Fruit fly (Drosophila melanogaster) whole organism, embryonic: ENCODE measurements around the gene Irk1.

Source experiments
- Adf1 ChIP-seq: fragments of 200-800 bp; sonication (Bioruptor generic); IDR thresholded peaks from 2 replicates; pipeline ENCODE4 v1.3.6; 2022; ENCODE audit warnings: missing biosample characterization, missing genetic modification characterization
- Blimp-1 ChIP-seq: fragments of 200-800 bp; sonication (Bioruptor generic); optimal IDR thresholded peaks from 3 replicates; lab custom pipeline; 2018; ENCODE audit warnings: missing biosample characterization, missing genetic modification characterization, mild to moderate bottlenecking, moderate library complexity, missing genetic modification reagents
- BtbVII ChIP-seq: fragments of 200-800 bp; sonication (Bioruptor generic); optimal IDR thresholded peaks from 3 replicates; lab custom pipeline; 2017; ENCODE audit warnings: missing biosample characterization, mild to moderate bottlenecking, missing genetic modification characterization
- Bteb2 ChIP-seq: fragments of 200-800 bp; sonication (Bioruptor generic); optimal IDR thresholded peaks from 2 replicates; lab custom pipeline; 2016; ENCODE audit warnings: missing biosample characterization, missing genetic modification characterization
- CG10147 ChIP-seq: fragments of 200-800 bp; sonication (Bioruptor generic); optimal IDR thresholded peaks from 2 replicates; lab custom pipeline; 2019; ENCODE audit warnings: missing biosample characterization, mild to moderate bottlenecking, missing genetic modification characterization, moderate library complexity
- CG10267 ChIP-seq: fragments of 200-800 bp; sonication (Bioruptor generic); optimal IDR thresholded peaks from 2 replicates; lab custom pipeline; 2018; ENCODE audit warnings: missing biosample characterization, mild to moderate bottlenecking, missing genetic modification characterization, moderate library complexity
- CG10543 ChIP-seq: fragments of 200-800 bp; sonication (Bioruptor generic); optimal IDR thresholded peaks from 3 replicates; lab custom pipeline; 2017; ENCODE audit warnings: missing biosample characterization, mild to moderate bottlenecking, missing genetic modification characterization, moderate library complexity
- CG11504 ChIP-seq: fragments of 200-800 bp; sonication (Bioruptor generic); optimal IDR thresholded peaks from 3 replicates; lab custom pipeline; 2019; ENCODE audit warnings: missing biosample characterization, mild to moderate bottlenecking, missing genetic modification characterization, moderate library complexity
- CG12744 ChIP-seq: fragments of 200-800 bp; sonication (Bioruptor generic); optimal IDR thresholded peaks from 2 replicates; lab custom pipeline; 2016; ENCODE audit warnings: missing biosample characterization, missing genetic modification characterization
- CG15269 ChIP-seq: fragments of 200-800 bp; sonication (Bioruptor generic); optimal IDR thresholded peaks from 2 replicates; lab custom pipeline; 2018; ENCODE audit warnings: missing biosample characterization, mild to moderate bottlenecking, missing genetic modification characterization, moderate library complexity
- CG18011 ChIP-seq: fragments of 200-800 bp; sonication (Bioruptor generic); optimal IDR thresholded peaks from 2 replicates; lab custom pipeline; 2017; ENCODE audit warnings: missing biosample characterization, missing genetic modification characterization, mild to moderate bottlenecking, moderate library complexity, missing genotype
- CG2199 ChIP-seq: fragments of 200-800 bp; sonication (Bioruptor generic); IDR thresholded peaks from 3 replicates; pipeline ENCODE4 v1.3.6; 2022; ENCODE audit warnings: missing biosample characterization, missing genetic modification characterization
- CG31388 ChIP-seq: fragments of 200-800 bp; sonication (Bioruptor generic); optimal IDR thresholded peaks from 2 replicates; lab custom pipeline; 2016; ENCODE audit warnings: missing biosample characterization, missing genetic modification characterization
- CG32772 ChIP-seq: fragments of 200-800 bp; sonication (Bioruptor generic); IDR thresholded peaks from 2 replicates; pipeline ENCODE4 v1.3.6; 2022; ENCODE audit warnings: missing biosample characterization, missing genetic modification characterization
- CG3281 ChIP-seq: fragments of 200-800 bp; sonication (Bioruptor generic); optimal IDR thresholded peaks from 3 replicates; lab custom pipeline; 2017; ENCODE audit warnings: missing biosample characterization, mild to moderate bottlenecking, missing genetic modification characterization
- CG33557 ChIP-seq: fragments of 200-800 bp; sonication (Bioruptor generic); optimal IDR thresholded peaks from 2 replicates; lab custom pipeline; 2019; ENCODE audit warnings: missing biosample characterization, mild to moderate bottlenecking, missing genetic modification characterization, moderate library complexity
- CG42726 ChIP-seq: fragments of 200-800 bp; sonication (Bioruptor generic); IDR thresholded peaks from 2 replicates; pipeline ENCODE4 v1.3.6; 2022; ENCODE audit warnings: missing biosample characterization, missing genetic modification characterization; ENCODE audit not compliant: partially characterized antibody
- CG4707 ChIP-seq: fragments of 200-800 bp; sonication (Bioruptor generic); optimal IDR thresholded peaks from 2 replicates; lab custom pipeline; 2018; ENCODE audit warnings: missing biosample characterization, mild to moderate bottlenecking, missing genetic modification characterization, moderate library complexity
- CG6272 ChIP-seq: fragments of 200-800 bp; sonication (Bioruptor generic); IDR thresholded peaks from 2 replicates; pipeline ENCODE4 v1.3.6; 2022; ENCODE audit warnings: missing biosample characterization, missing genetic modification characterization
- CG6791 ChIP-seq: fragments of 200-800 bp; sonication (Bioruptor generic); IDR thresholded peaks from 3 replicates; pipeline ENCODE4 v1.3.6; 2022; ENCODE audit warnings: missing biosample characterization, missing genetic modification characterization; ENCODE audit not compliant: partially characterized antibody
- CG8359 ChIP-seq: fragments of 200-800 bp; sonication (Bioruptor generic); optimal IDR thresholded peaks from 2 replicates; lab custom pipeline; 2017; ENCODE audit warnings: missing biosample characterization, mild to moderate bottlenecking, missing genetic modification characterization, borderline replicate concordance
- CG9932 ChIP-seq: fragments of 200-800 bp; sonication (Bioruptor generic); IDR thresholded peaks from 2 replicates; pipeline ENCODE4 v1.3.6; 2022; ENCODE audit warnings: missing biosample characterization, missing genetic modification characterization
- Chrac-16 ChIP-seq: fragments of 200-800 bp; sonication (Bioruptor generic); optimal IDR thresholded peaks from 3 replicates; lab custom pipeline; 2016; ENCODE audit warnings: missing biosample characterization, missing genetic modification characterization
- Deaf1 ChIP-seq: fragments of 200-800 bp; optimal IDR thresholded peaks from 3 replicates; lab custom pipeline; 2019; ENCODE audit warnings: missing biosample characterization, mild to moderate bottlenecking, missing genetic modification characterization, moderate library complexity
- Dp ChIP-seq: fragments of 200-800 bp; sonication (Bioruptor generic); optimal IDR thresholded peaks from 2 replicates; lab custom pipeline; 2018; ENCODE audit warnings: missing biosample characterization, mild to moderate bottlenecking, missing genetic modification characterization, moderate library complexity
- Fer1 ChIP-seq: fragments of 200-800 bp; sonication (Bioruptor generic); optimal IDR thresholded peaks from 2 replicates; lab custom pipeline; 2017; ENCODE audit warnings: missing biosample characterization, mild to moderate bottlenecking, missing genetic modification characterization
- HLH54F ChIP-seq: fragments of 200-800 bp; sonication (Bioruptor generic); optimal IDR thresholded peaks from 3 replicates; lab custom pipeline; 2016; ENCODE audit warnings: missing biosample characterization, missing genetic modification characterization
- Hmr ChIP-seq: fragments of 200-800 bp; sonication (Bioruptor generic); optimal IDR thresholded peaks from 3 replicates; lab custom pipeline; 2017; ENCODE audit warnings: mild to moderate bottlenecking, missing biosample characterization, missing genetic modification reagents, missing genetic modification characterization
- Hmx ChIP-seq: fragments of 200-800 bp; sonication (Bioruptor generic); optimal IDR thresholded peaks from 2 replicates; lab custom pipeline; 2016; ENCODE audit warnings: missing biosample characterization, missing genetic modification characterization
- NC2α ChIP-seq: fragments of 200-800 bp; sonication (Bioruptor generic); optimal IDR thresholded peaks from 2 replicates; lab custom pipeline; 2016; ENCODE audit warnings: missing biosample characterization, missing genetic modification characterization
- NK7.1 ChIP-seq: fragments of 200-800 bp; sonication (Bioruptor generic); optimal IDR thresholded peaks from 3 replicates; lab custom pipeline; 2016; ENCODE audit warnings: missing biosample characterization, missing genetic modification characterization
- Neu2 ChIP-seq: fragments of 200-800 bp; sonication (Bioruptor generic); optimal IDR thresholded peaks from 3 replicates; lab custom pipeline; 2016; ENCODE audit warnings: missing biosample characterization, missing genetic modification characterization, borderline replicate concordance
- ab ChIP-seq: fragments of 200-800 bp; sonication (Bioruptor generic); optimal IDR thresholded peaks from 2 replicates; lab custom pipeline; 2016; ENCODE audit warnings: missing biosample characterization, missing genetic modification characterization
- aop ChIP-seq: fragments of 200-800 bp; sonication (Bioruptor generic); IDR thresholded peaks from 2 replicates; pipeline ENCODE4 v1.3.6; 2022; ENCODE audit warnings: missing biosample characterization, missing genetic modification characterization
- croc ChIP-seq: fragments of 200-800 bp; sonication (Bioruptor generic); conservative IDR thresholded peaks from 3 replicates; pipeline ENCODE4 v1.3.6; 2022; ENCODE audit warnings: missing biosample characterization, missing genetic modification characterization
- dan ChIP-seq: fragments of 200-800 bp; sonication (Bioruptor generic); IDR thresholded peaks from 2 replicates; pipeline ENCODE4 v1.3.6; 2022; ENCODE audit warnings: missing biosample characterization, missing genetic modification characterization
- gcm ChIP-seq: fragments of 200-800 bp; sonication (Bioruptor generic); optimal IDR thresholded peaks from 2 replicates; lab custom pipeline; 2019; ENCODE audit warnings: missing biosample characterization, mild to moderate bottlenecking, missing genetic modification characterization, moderate library complexity
- hth ChIP-seq: fragments of >200 bp; optimal IDR thresholded peaks from 2 replicates; lab custom pipeline; 2017; ENCODE audit warnings: inconsistent platforms
- jing ChIP-seq: fragments of 200-800 bp; sonication (Bioruptor generic); optimal IDR thresholded peaks from 2 replicates; lab custom pipeline; 2018; ENCODE audit warnings: missing biosample characterization, mild to moderate bottlenecking, missing genetic modification characterization
- lilli ChIP-seq: fragments of 200-800 bp; sonication (Bioruptor generic); optimal IDR thresholded peaks from 3 replicates; lab custom pipeline; 2016; ENCODE audit warnings: missing biosample characterization, missing genetic modification characterization
- lov ChIP-seq, 2 experiments: fragments of 200-800 bp in 1 of 2; fragments of >200 bp in 1 of 2; sonication (Bioruptor generic) in 1 of 2; IDR thresholded peaks in 1 of 2; optimal IDR thresholded peaks in 1 of 2; 2 replicates in 1 of 2; 3 replicates in 1 of 2; pipeline versions ENCODE4 v1.3.6 to Lab custom; 2017 to 2022; ENCODE audit warnings: missing biosample characterization in 1 of 2, missing genetic modification characterization in 1 of 2
- mld ChIP-seq: fragments of 200-800 bp; sonication (Bioruptor generic); IDR thresholded peaks from 3 replicates; pipeline ENCODE4 v1.3.6; 2022; ENCODE audit warnings: missing biosample characterization, missing genetic modification characterization; ENCODE audit not compliant: partially characterized antibody
- nerfin-2 ChIP-seq: fragments of 200-800 bp; sonication (Bioruptor generic); IDR thresholded peaks from 2 replicates; pipeline ENCODE4 v1.3.6; 2022; ENCODE audit warnings: missing biosample characterization, missing genetic modification characterization; ENCODE audit not compliant: partially characterized antibody
- otp ChIP-seq: fragments of 200-800 bp; sonication (Bioruptor generic); IDR thresholded peaks from 3 replicates; pipeline ENCODE4, ENCODE4 v1.3.6; 2022; ENCODE audit warnings: missing biosample characterization, missing genetic modification characterization
- peb ChIP-seq: fragments of 200-800 bp; sonication (Bioruptor generic); IDR thresholded peaks from 2 replicates; pipeline ENCODE4 v1.3.6; 2022; ENCODE audit warnings: missing biosample characterization, missing genetic modification characterization
- row ChIP-seq: fragments of 200-800 bp; sonication (Bioruptor generic); IDR thresholded peaks from 3 replicates; pipeline ENCODE4 v1.3.6; 2022; ENCODE audit warnings: missing biosample characterization, missing genetic modification characterization
- sc ChIP-seq, 3 experiments: fragments of >200 bp in 2 of 3; fragments of 200-800 bp in 1 of 3; sonication (Bioruptor generic) in 1 of 3; optimal IDR thresholded peaks; 2 replicates in 2 of 3; 3 replicates in 1 of 3; lab custom pipeline; 2017; ENCODE audit warnings: mild to moderate bottlenecking in 1 of 3, missing biosample characterization in 1 of 3, missing genetic modification characterization in 1 of 3, missing genetic modification reagents in 1 of 3
- scrt ChIP-seq: fragments of 200-800 bp; sonication (Bioruptor generic); optimal IDR thresholded peaks from 2 replicates; lab custom pipeline; 2018; ENCODE audit warnings: missing biosample characterization, mild to moderate bottlenecking, missing genetic modification characterization, moderate library complexity
- slp2 ChIP-seq: fragments of 200-800 bp; sonication (Bioruptor generic); optimal IDR thresholded peaks from 2 replicates; lab custom pipeline; 2016; ENCODE audit warnings: missing biosample characterization, missing genetic modification characterization
- z ChIP-seq: fragments of 200-800 bp; sonication (Bioruptor generic); IDR thresholded peaks from 3 replicates; pipeline ENCODE4 v1.3.6; 2022; ENCODE audit warnings: missing biosample characterization, missing genetic modification characterization

Gene Irk1

dm6 chr3R:23225266-23225665, 57.1 kb downstream of the Irk1 start (continued):
- TF ChIP-seq Blimp-1 (GFP tag; lab: Kevin White, UChicago) (no peak), CG6791 (GFP tag; lab: Robert Waterston, UW) (no peak), CG12744 (GFP tag; lab: Kevin White, UChicago) (peak; percentile 9), Bteb2 (peak; percentile 33), Chrac-16 (no peak), CG2199 (GFP tag; lab: Robert Waterston, UW) (no peak), CG31388 (GFP tag; lab: Kevin White, UChicago) (no peak), CG18011 (GFP tag; lab: Kevin White, UChicago) (no peak), jing (no peak), ab (GFP tag; lab: Kevin White, UChicago) (no peak), gcm (no peak), row (GFP tag; lab: Robert Waterston, UW) (peak; percentile 38; the same call in 1 of the 3 replicates), Fer1 (peak; percentile 66), dan (no peak), Dp (no peak), CG15269 (tag; lab: Kevin White, UChicago) (peak; percentile 32), CG11504 (tag; lab: Kevin White, UChicago) (no peak), lilli (GFP tag; lab: Kevin White, UChicago) (peak; percentile 40), NK7.1 (GFP tag; lab: Kevin White, UChicago) (peak; percentile 2), otp (GFP tag; lab: Robert Waterston, UW) (peak; percentile 63; the same call in 1 of the 3 replicates), scrt (GFP tag; lab: Kevin White, UChicago) (peak; percentile 34), lov (optimal IDR thresholded peaks at IDR 0.05; lab: Kevin White, UChicago) (no peak), lov (GFP tag; IDR thresholded peaks at IDR 0.05; lab: Robert Waterston, UW) (no peak), NC2α (GFP tag; lab: Kevin White, UChicago) (no peak), Deaf1 (tag; lab: Kevin White, UChicago) (no peak), CG32772 (GFP tag; lab: Robert Waterston, UW) (no peak), CG4707 (GFP tag; lab: Kevin White, UChicago) (no peak), z (GFP tag; lab: Robert Waterston, UW) (no peak), HLH54F (peak; percentile 25), Hmx (GFP tag; lab: Kevin White, UChicago) (no peak), croc (GFP tag; lab: Robert Waterston, UW) (no peak), Adf1 (peak; percentile 47), CG8359 (no peak), CG10267 (tag; lab: Kevin White, UChicago) (no peak), hth (lab: Kevin White, UChicago) (no peak), sc (optimal IDR thresholded peaks at IDR 0.05; lab: Kevin White, UChicago) (no peak), sc (GFP tag; optimal IDR thresholded peaks at IDR 0.05; lab: Kevin White, UChicago) (no peak), slp2 (no peak), CG10543 (GFP tag; lab: Kevin White, UChicago) (peak; percentile 77), peb (GFP tag; lab: Robert Waterston, UW) (no peak), CG3281 (peak; percentile 57), aop (GFP tag; lab: Robert Waterston, UW) (no peak), CG33557 (peak; percentile 17), Hmr (GFP tag; lab: Kevin White, UChicago) (peak; percentile 75), BtbVII (GFP tag; lab: Kevin White, UChicago) (peak; percentile 66), CG10147 (peak; percentile 25), CG9932 (GFP tag; lab: Robert Waterston, UW) (peak; percentile 50; the same call in 1 of the 2 replicates), CG6272 (GFP tag; lab: Robert Waterston, UW) (no peak), nerfin-2 (GFP tag; lab: Robert Waterston, UW) (no peak), CG42726 (GFP tag; lab: Robert Waterston, UW) (no peak), Neu2 (no peak), mld (GFP tag; lab: Robert Waterston, UW) (no peak)
